Worm (Caenorhabditis elegans) whole organism, L2 larva: ENCODE results near the gene unc-93.

ENCODE experiments used
- C34F6.9 ChIP-seq: fragments of 150-350 bp; optimal IDR thresholded peaks from 2 replicates; lab custom pipeline; 2014; ENCODE audit warnings: missing biosample characterization, missing genetic modification characterization
- F13H6.1 ChIP-seq: sonication (generic microtip); optimal IDR thresholded peaks from 2 replicates; lab custom pipeline; 2016; ENCODE audit warnings: missing genetic modification characterization, missing compliant biosample characterization
- R02D3.7 ChIP-seq: fragments of 150-350 bp; optimal IDR thresholded peaks from 2 replicates; lab custom pipeline; 2014; ENCODE audit warnings: missing biosample characterization, missing genetic modification characterization
- Y55F3AM.14 ChIP-seq: fragments of 200-800 bp; sonication (Bioruptor generic); optimal IDR thresholded peaks from 2 replicates; lab custom pipeline; 2018; ENCODE audit warnings: mild to moderate bottlenecking, missing genetic modification characterization, missing compliant biosample characterization
- ama-1 ChIP-seq: fragments of 150-350 bp; optimal IDR thresholded peaks from 2 replicates; lab custom pipeline; 2018; ENCODE audit warnings: inconsistent platforms
- blmp-1 ChIP-seq: sonication (generic microtip); optimal IDR thresholded peaks from 2 replicates; lab custom pipeline; 2017; ENCODE audit warnings: missing genetic modification characterization, mild to moderate bottlenecking, missing compliant biosample characterization, antibody characterized with exemption, moderate library complexity; ENCODE audit not compliant: insufficient read depth
- crh-2 ChIP-seq: sonication (generic microtip); optimal IDR thresholded peaks from 2 replicates; lab custom pipeline; 2017; ENCODE audit warnings: missing biosample characterization, missing genetic modification characterization
- dmd-4 ChIP-seq: sonication (generic microtip); optimal IDR thresholded peaks from 2 replicates; lab custom pipeline; 2017; ENCODE audit warnings: missing biosample characterization, missing genetic modification characterization
- egl-27 ChIP-seq: sonication (generic microtip); optimal IDR thresholded peaks from 3 replicates; lab custom pipeline; 2017; ENCODE audit warnings: missing biosample characterization, missing genetic modification reagents, missing genetic modification characterization
- elt-1 ChIP-seq: fragments of 150-350 bp; optimal IDR thresholded peaks from 2 replicates; lab custom pipeline; 2014; ENCODE audit warnings: missing biosample characterization, missing genetic modification characterization
- elt-3 ChIP-seq: sonication (generic microtip); optimal IDR thresholded peaks from 2 replicates; lab custom pipeline; 2017; ENCODE audit warnings: missing biosample characterization, missing genetic modification characterization
- fos-1 ChIP-seq: fragments of 150-350 bp; optimal IDR thresholded peaks from 2 replicates; lab custom pipeline; 2014; ENCODE audit warnings: missing biosample characterization, missing genetic modification characterization
- gmeb-1 ChIP-seq: fragments of 150-350 bp; optimal IDR thresholded peaks from 2 replicates; lab custom pipeline; 2014; ENCODE audit warnings: missing biosample characterization, missing genetic modification characterization
- lin-11 ChIP-seq: fragments of 150-350 bp; sonication (generic microtip); optimal IDR thresholded peaks from 2 replicates; lab custom pipeline; 2014; ENCODE audit warnings: missing biosample characterization, missing genetic modification characterization, inconsistent platforms, mixed read lengths
- lsy-2 ChIP-seq, 2 experiments: fragments of 150-350 bp in 1 of 2; sonication (generic microtip) in 1 of 2; optimal IDR thresholded peaks; 2 replicates each; lab custom pipeline; 2014 to 2017; ENCODE audit warnings: missing biosample characterization in 2 of 2, missing genetic modification characterization in 2 of 2
- mab-5 ChIP-seq: fragments of 150-350 bp; optimal IDR thresholded peaks from 2 replicates; lab custom pipeline; 2014; ENCODE audit warnings: missing biosample characterization, missing genetic modification characterization
- mdl-1 ChIP-seq, 2 experiments: fragments of 150-350 bp in 1 of 2; sonication (generic microtip) in 1 of 2; optimal IDR thresholded peaks; 2 replicates each; lab custom pipeline; 2017; ENCODE audit warnings: missing biosample characterization in 2 of 2, missing genetic modification characterization in 2 of 2
- nhr-10 ChIP-seq: sonication (generic microtip); optimal IDR thresholded peaks from 2 replicates; lab custom pipeline; 2017; ENCODE audit warnings: missing biosample characterization, missing genetic modification characterization
- nhr-129 ChIP-seq: fragments of 150-350 bp; optimal IDR thresholded peaks from 2 replicates; lab custom pipeline; 2014; ENCODE audit warnings: missing biosample characterization, missing genetic modification characterization
- nhr-237 ChIP-seq: fragments of 150-350 bp; optimal IDR thresholded peaks from 2 replicates; lab custom pipeline; 2014; ENCODE audit warnings: missing biosample characterization, missing genetic modification characterization
- nhr-25 ChIP-seq: fragments of 150-350 bp; sonication (generic microtip); optimal IDR thresholded peaks from 3 replicates; lab custom pipeline; 2014; ENCODE audit warnings: missing biosample characterization, missing genetic modification characterization
- nhr-6 ChIP-seq: fragments of 150-350 bp; optimal IDR thresholded peaks from 2 replicates; lab custom pipeline; 2014; ENCODE audit warnings: missing biosample characterization, missing genetic modification characterization
- sem-4 ChIP-seq: fragments of 150-350 bp; optimal IDR thresholded peaks from 2 replicates; lab custom pipeline; 2014; ENCODE audit warnings: missing biosample characterization, missing genetic modification reagents, missing genetic modification characterization
- skn-1 ChIP-seq: sonication (generic microtip); optimal IDR thresholded peaks from 2 replicates; lab custom pipeline; 2017; ENCODE audit warnings: missing biosample characterization, missing genetic modification characterization
- sma-3 ChIP-seq: sonication (generic microtip); optimal IDR thresholded peaks from 2 replicates; lab custom pipeline; 2016; ENCODE audit warnings: missing genetic modification reagents, missing genetic modification characterization, missing compliant biosample characterization
- sma-9 ChIP-seq, 2 experiments: fragments of 150-350 bp in 1 of 2; sonication (generic microtip) in 1 of 2; optimal IDR thresholded peaks; 2 replicates each; lab custom pipeline; 2014 to 2016; ENCODE audit warnings: missing genetic modification characterization in 2 of 2, mild to moderate bottlenecking in 1 of 2, missing biosample characterization in 1 of 2, missing compliant biosample characterization in 1 of 2, missing genetic modification reagents in 1 of 2, moderate library complexity in 1 of 2
- unc-39 ChIP-seq: fragments of 150-350 bp; optimal IDR thresholded peaks from 2 replicates; lab custom pipeline; 2014; ENCODE audit warnings: missing biosample characterization, missing genetic modification characterization
- unc-55 ChIP-seq: fragments of 150-350 bp; sonication (generic microtip); optimal IDR thresholded peaks from 3 replicates; lab custom pipeline; 2014; ENCODE audit warnings: missing biosample characterization, missing genetic modification reagents, missing genetic modification characterization
- unc-62 ChIP-seq: fragments of 150-350 bp; optimal IDR thresholded peaks from 2 replicates; lab custom pipeline; 2014; ENCODE audit warnings: missing biosample characterization, missing genetic modification reagents, missing genetic modification characterization
- ztf-11 ChIP-seq: sonication (generic microtip); optimal IDR thresholded peaks from 2 replicates; lab custom pipeline; 2017; ENCODE audit warnings: missing biosample characterization, missing genetic modification characterization
- ztf-4 ChIP-seq: fragments of 150-350 bp; optimal IDR thresholded peaks from 2 replicates; lab custom pipeline; 2014; ENCODE audit warnings: missing biosample characterization, missing genetic modification characterization

unc-93 gene

ce11 chrIII:3679083-3679482 lies 34.9 kb downstream of the unc-93 start:
- TF ChIP-seq nhr-10 (tag; lab: Kevin White, UChicago) (no peak), ztf-11 (no peak), skn-1 (no peak), elt-1 (no peak), mdl-1 (tag; optimal IDR thresholded peaks at IDR 0.05; lab: Kevin White, UChicago) (no peak), mab-5 (tag; lab: Kevin White, UChicago) (no peak), sma-9 (GFP tag; optimal IDR thresholded peaks at IDR 0.05; lab: Kevin White, UChicago) (no peak), sma-9 (tag; optimal IDR thresholded peaks at IDR 0.05; lab: Kevin White, UChicago) (no peak), sem-4 (tag; lab: Kevin White, UChicago) (peak; percentile 9), lsy-2 (tag; optimal IDR thresholded peaks at IDR 0.05; lab: Kevin White, UChicago) (peak in 1 of 2 experiments; percentile 34), crh-2 (tag; lab: Kevin White, UChicago) (no peak)

ce11 chrIII:3681351-3681938 lies 37.3 kb downstream of the unc-93 start:
- TF ChIP-seq unc-55 (GFP tag; lab: Kevin White, UChicago) (no peak), nhr-25 (tag; lab: Kevin White, UChicago) (peak; percentile 6), sma-9 (GFP tag; optimal IDR thresholded peaks at IDR 0.05; lab: Kevin White, UChicago) (peak; percentile 21), sma-9 (tag; optimal IDR thresholded peaks at IDR 0.05; lab: Kevin White, UChicago) (no peak), ama-1 (lab: Kevin White, UChicago) (no peak), blmp-1 (peak; percentile 20)
- TF ChIP-seq, all 48 proteins: peak for 3

ce11 chrIII:3682869-3683403 lies 38.8 kb downstream of the unc-93 start:
- TF ChIP-seq ztf-4 (no peak), nhr-10 (tag; lab: Kevin White, UChicago) (no peak), unc-55 (GFP tag; lab: Kevin White, UChicago) (no peak), nhr-6 (tag; lab: Kevin White, UChicago) (no peak), unc-62 (no peak), sma-3 (no peak), mab-5 (tag; lab: Kevin White, UChicago) (no peak), C34F6.9 (tag; lab: Kevin White, UChicago) (no peak), elt-3 (tag; lab: Kevin White, UChicago) (no peak), dmd-4 (no peak), Y55F3AM.14 (GFP tag; lab: Kevin White, UChicago) (no peak), nhr-237 (tag; lab: Kevin White, UChicago) (no peak), fos-1 (tag; lab: Kevin White, UChicago) (no peak), ztf-11 (no peak), ama-1 (lab: Kevin White, UChicago) (no peak), egl-27 (tag; lab: Kevin White, UChicago) (no peak), skn-1 (no peak), unc-39 (tag; lab: Kevin White, UChicago) (no peak)
- TF ChIP-seq, all 48 proteins: peak for 0

ce11 chrIII:3692516-3692915 lies 48.3 kb downstream of the unc-93 start:
- TF ChIP-seq nhr-10 (tag; lab: Kevin White, UChicago), result no peak
- peak; percentile 24 for TF ChIP-seq C34F6.9 (tag; lab: Kevin White, UChicago)

ce11 chrIII:3694572-3694971 lies 50.4 kb downstream of the unc-93 start, which contains the start of gene npr-15:
Gene npr-15, minus strand, starts transcription at chrIII:3694672.
- TF ChIP-seq gmeb-1 (tag; lab: Kevin White, UChicago) (no peak), ztf-4 (no peak), F13H6.1 (tag; lab: Kevin White, UChicago) (no peak), R02D3.7 (no peak), Y55F3AM.14 (GFP tag; lab: Kevin White, UChicago) (no peak), elt-1 (no peak), lin-11 (tag; lab: Kevin White, UChicago) (no peak), mab-5 (tag; lab: Kevin White, UChicago) (no peak), sma-3 (no peak), nhr-129 (tag; lab: Kevin White, UChicago) (no peak), crh-2 (tag; lab: Kevin White, UChicago) (no peak), skn-1 (no peak), blmp-1 (no peak), unc-62 (no peak)
